Fruit fly (Drosophila melanogaster): ENCODE measurements around the gene CG32512.

- no peak for TF ChIP-seq CG8301 (tag; optimal IDR thresholded peaks at IDR 0.05)
- peak; percentile 15 for TF ChIP-seq EcR (GFP tag; optimal IDR thresholded peaks at IDR 0.05)
- TF ChIP-seq Ets98B (GFP tag; IDR thresholded peaks at IDR 0.05) = peak; percentile 49
- no peak for TF ChIP-seq CG9948 (tag; optimal IDR thresholded peaks at IDR 0.05)
- no peak for TF ChIP-seq gl (tag; optimal IDR thresholded peaks at IDR 0.05)
- TF ChIP-seq CG10348 (GFP tag; IDR thresholded peaks at IDR 0.05) = no peak
- TF ChIP-seq CG17806 (tag; optimal IDR thresholded peaks at IDR 0.05) = no peak
- TF ChIP-seq CG34367 (tag; optimal IDR thresholded peaks at IDR 0.05) = no peak
- no peak for TF ChIP-seq Pif1A (GFP tag; optimal IDR thresholded peaks at IDR 0.05)
- TF ChIP-seq CG4496 (GFP tag; IDR thresholded peaks at IDR 0.05) = peak; percentile 37; the same call in 2 of the 3 replicates
Observed at dm6 chrX:21067474-21067873, at the start of gene CG32512.
